Fruit fly (Drosophila melanogaster) whole organism, prepupa: ENCODE results near the gene CG14971.

Experiments
- Blimp-1 ChIP-seq: fragments of 200-800 bp; sonication (Bioruptor generic); optimal IDR thresholded peaks from 3 replicates; lab custom pipeline; 2017; ENCODE audit warnings: missing biosample characterization, missing genetic modification characterization, mild to moderate bottlenecking, moderate library complexity, missing genetic modification reagents
- CG10669 ChIP-seq: fragments of 200-800 bp; sonication (Bioruptor generic); optimal IDR thresholded peaks from 3 replicates; lab custom pipeline; 2018; ENCODE audit warnings: missing biosample characterization, mild to moderate bottlenecking, missing genetic modification characterization, moderate library complexity
- CG11762 ChIP-seq: fragments of 200-800 bp; sonication (Bioruptor generic); optimal IDR thresholded peaks from 3 replicates; lab custom pipeline; 2016; ENCODE audit warnings: missing biosample characterization, missing genetic modification characterization; ENCODE audit not compliant: insufficient read depth
- CG11902 ChIP-seq: fragments of 200-800 bp; sonication (Bioruptor generic); optimal IDR thresholded peaks from 3 replicates; lab custom pipeline; 2016; ENCODE audit warnings: missing biosample characterization, missing genetic modification characterization
- CG15336 ChIP-seq: fragments of 200-800 bp; sonication (Bioruptor generic); IDR thresholded peaks from 2 replicates; pipeline ENCODE4 v1.3.6; 2022; ENCODE audit warnings: missing biosample characterization, missing genetic modification characterization
- CG16779 ChIP-seq: fragments of 200-800 bp; sonication (Bioruptor generic); optimal IDR thresholded peaks from 3 replicates; lab custom pipeline; 2017; ENCODE audit warnings: missing biosample characterization, mild to moderate bottlenecking, missing genetic modification characterization
- CG3032 ChIP-seq: fragments of 200-800 bp; optimal IDR thresholded peaks from 2 replicates; lab custom pipeline; 2019; ENCODE audit warnings: missing biosample characterization, mild to moderate bottlenecking, missing genetic modification characterization, moderate library complexity
- CG32006 ChIP-seq: fragments of 200-800 bp; sonication (Bioruptor generic); optimal IDR thresholded peaks from 3 replicates; lab custom pipeline; 2017; ENCODE audit warnings: missing biosample characterization, mild to moderate bottlenecking, missing genetic modification characterization
- CG34406 ChIP-seq: fragments of 200-800 bp; sonication (Bioruptor generic); optimal IDR thresholded peaks from 3 replicates; lab custom pipeline; 2016; ENCODE audit warnings: missing biosample characterization, missing genetic modification characterization
- CG6276 ChIP-seq: fragments of 200-800 bp; sonication (Bioruptor generic); optimal IDR thresholded peaks from 2 replicates; lab custom pipeline; 2017; ENCODE audit warnings: missing biosample characterization, mild to moderate bottlenecking, missing genetic modification characterization
- CG6792 ChIP-seq: fragments of 200-800 bp; sonication (Bioruptor generic); optimal IDR thresholded peaks from 3 replicates; lab custom pipeline; 2016; ENCODE audit warnings: missing biosample characterization, missing genetic modification characterization
- CG6808 ChIP-seq: fragments of 200-800 bp; sonication (Bioruptor generic); optimal IDR thresholded peaks from 3 replicates; lab custom pipeline; 2017; ENCODE audit warnings: missing biosample characterization, missing genetic modification characterization, mild to moderate bottlenecking, moderate library complexity, missing genetic modification reagents
- CG6854 ChIP-seq: fragments of 200-800 bp; sonication (Bioruptor generic); optimal IDR thresholded peaks from 2 replicates; lab custom pipeline; 2017; ENCODE audit warnings: missing biosample characterization, mild to moderate bottlenecking, missing genetic modification characterization
- CG8119 ChIP-seq: fragments of 200-800 bp; sonication (Bioruptor generic); IDR thresholded peaks from 3 replicates; pipeline ENCODE4 v1.3.6; 2022; ENCODE audit warnings: missing biosample characterization, missing genetic modification characterization
- CG8319 ChIP-seq: fragments of 200-800 bp; sonication (Bioruptor generic); optimal IDR thresholded peaks from 3 replicates; lab custom pipeline; 2016; ENCODE audit warnings: missing biosample characterization, missing genetic modification characterization
- CG8632 ChIP-seq: fragments of 200-800 bp; sonication (Bioruptor generic); optimal IDR thresholded peaks from 3 replicates; lab custom pipeline; 2016; ENCODE audit warnings: missing biosample characterization, missing genetic modification characterization
- Eip75B ChIP-seq: fragments of 200-800 bp; sonication (Bioruptor generic); optimal IDR thresholded peaks from 3 replicates; lab custom pipeline; 2016; ENCODE audit warnings: missing biosample characterization, missing genetic modification characterization
- Eip78C ChIP-seq: fragments of 200-800 bp; sonication (Bioruptor generic); peaks from one replicate; lab custom pipeline; 2016; ENCODE audit warnings: missing biosample characterization, missing genetic modification characterization
- Eip93F ChIP-seq: fragments of 200-800 bp; sonication (Bioruptor generic); optimal IDR thresholded peaks from 2 replicates; lab custom pipeline; 2016; ENCODE audit warnings: missing biosample characterization, mild to moderate bottlenecking, missing genetic modification characterization
- Ets21C ChIP-seq: fragments of 200-800 bp; sonication (Bioruptor generic); optimal IDR thresholded peaks from 3 replicates; lab custom pipeline; 2016; ENCODE audit warnings: missing biosample characterization, missing genetic modification characterization
- Ets96B ChIP-seq: fragments of 200-800 bp; optimal IDR thresholded peaks from 2 replicates; lab custom pipeline; 2019; ENCODE audit warnings: missing biosample characterization, mild to moderate bottlenecking, missing genetic modification characterization, moderate library complexity
- Gug ChIP-seq: fragments of 200-800 bp; sonication (Bioruptor generic); IDR thresholded peaks from 2 replicates; pipeline ENCODE4 v1.3.6; 2022; ENCODE audit warnings: missing biosample characterization, missing genetic modification characterization
- Hr38 ChIP-seq: sonication (Bioruptor generic); optimal IDR thresholded peaks from 2 replicates; lab custom pipeline; 2016; ENCODE audit warnings: missing biosample characterization, missing genetic modification characterization
- Hr39 ChIP-seq: fragments of 200-800 bp; sonication (Bioruptor generic); optimal IDR thresholded peaks from 2 replicates; lab custom pipeline; 2016; ENCODE audit warnings: missing biosample characterization, missing genetic modification characterization
- Hr4 ChIP-seq: fragments of 200-800 bp; sonication (Bioruptor generic); optimal IDR thresholded peaks from 3 replicates; lab custom pipeline; 2016; ENCODE audit warnings: missing biosample characterization, missing genetic modification characterization
- Lpt ChIP-seq: fragments of 200-800 bp; sonication (Bioruptor generic); optimal IDR thresholded peaks from 3 replicates; lab custom pipeline; 2016; ENCODE audit warnings: missing biosample characterization, missing genetic modification characterization
- Met ChIP-seq: fragments of 200-800 bp; sonication (Bioruptor generic); optimal IDR thresholded peaks from 3 replicates; lab custom pipeline; 2016; ENCODE audit warnings: missing biosample characterization, missing genetic modification characterization
- OdsH ChIP-seq: fragments of 200-800 bp; sonication (Bioruptor generic); optimal IDR thresholded peaks from 3 replicates; lab custom pipeline; 2016; ENCODE audit warnings: missing biosample characterization, missing genetic modification characterization
- Smox ChIP-seq: fragments of 200-800 bp; sonication (Bioruptor generic); optimal IDR thresholded peaks from 3 replicates; lab custom pipeline; 2016; ENCODE audit warnings: missing biosample characterization, missing genetic modification characterization
- Sox102F ChIP-seq: fragments of 200-800 bp; sonication (Bioruptor generic); optimal IDR thresholded peaks from 2 replicates; lab custom pipeline; 2016; ENCODE audit warnings: missing biosample characterization, mild to moderate bottlenecking, missing genetic modification characterization
- Sox14 ChIP-seq: fragments of 200-800 bp; sonication (Bioruptor generic); optimal IDR thresholded peaks from 3 replicates; lab custom pipeline; 2016; ENCODE audit warnings: missing biosample characterization, missing genetic modification characterization
- Sox15 ChIP-seq: fragments of 200-800 bp; sonication (Bioruptor generic); optimal IDR thresholded peaks from 3 replicates; lab custom pipeline; 2016; ENCODE audit warnings: missing biosample characterization, missing genetic modification characterization
- achi ChIP-seq: fragments of 200-800 bp; sonication (Bioruptor generic); optimal IDR thresholded peaks from 3 replicates; lab custom pipeline; 2016; ENCODE audit warnings: missing biosample characterization, missing genetic modification characterization
- acj6 ChIP-seq: fragments of 200-800 bp; sonication (Bioruptor generic); optimal IDR thresholded peaks from 3 replicates; lab custom pipeline; 2016; ENCODE audit warnings: missing biosample characterization, missing genetic modification characterization
- cyc ChIP-seq: fragments of 200-800 bp; sonication (Bioruptor generic); optimal IDR thresholded peaks from 3 replicates; lab custom pipeline; 2016; ENCODE audit warnings: missing biosample characterization, missing genetic modification characterization
- dac ChIP-seq: fragments of 200-800 bp; sonication (Bioruptor generic); optimal IDR thresholded peaks from 2 replicates; lab custom pipeline; 2017; ENCODE audit warnings: missing biosample characterization, mild to moderate bottlenecking, missing genetic modification characterization
- eg ChIP-seq: fragments of 200-800 bp; sonication (Bioruptor generic); IDR thresholded peaks from 3 replicates; pipeline ENCODE4 v1.3.6; 2022; ENCODE audit warnings: missing biosample characterization, missing genetic modification characterization
- esn ChIP-seq: fragments of 200-800 bp; sonication (Bioruptor generic); optimal IDR thresholded peaks from 2 replicates; lab custom pipeline; 2016; ENCODE audit warnings: missing biosample characterization, mild to moderate bottlenecking, missing genetic modification characterization, moderate library complexity
- fd59A ChIP-seq: fragments of 200-800 bp; sonication (Bioruptor generic); optimal IDR thresholded peaks from 2 replicates; lab custom pipeline; 2017; ENCODE audit warnings: missing biosample characterization, mild to moderate bottlenecking, missing genetic modification characterization, missing genetic modification reagents
- fd85E ChIP-seq: fragments of 200-800 bp; sonication (Bioruptor generic); optimal IDR thresholded peaks from 3 replicates; lab custom pipeline; 2016; ENCODE audit warnings: missing biosample characterization, missing genetic modification characterization
- fkh ChIP-seq: fragments of 200-800 bp; sonication (Bioruptor generic); optimal IDR thresholded peaks from 3 replicates; lab custom pipeline; 2017; ENCODE audit warnings: missing biosample characterization, mild to moderate bottlenecking, missing genetic modification characterization, moderate library complexity
- lz ChIP-seq: fragments of 200-800 bp; sonication (Bioruptor generic); optimal IDR thresholded peaks from 3 replicates; lab custom pipeline; 2016; ENCODE audit warnings: missing biosample characterization, missing genetic modification characterization
- salr ChIP-seq, 2 experiments: fragments of 200-800 bp; sonication (Bioruptor generic); optimal IDR thresholded peaks; 3 replicates each; lab custom pipeline; 2016 to 2018; ENCODE audit warnings: missing biosample characterization in 2 of 2, missing genetic modification characterization in 2 of 2, mild to moderate bottlenecking in 1 of 2
- spab ChIP-seq: fragments of 200-800 bp; sonication (Bioruptor generic); optimal IDR thresholded peaks from 2 replicates; lab custom pipeline; 2017; ENCODE audit warnings: missing biosample characterization, mild to moderate bottlenecking, missing genetic modification characterization, missing genetic modification reagents
- ss ChIP-seq, 2 experiments: fragments of 200-800 bp; sonication (Bioruptor generic); optimal IDR thresholded peaks; 2 replicates in 1 of 2; 3 replicates in 1 of 2; lab custom pipeline; 2017 to 2018; ENCODE audit warnings: mild to moderate bottlenecking in 2 of 2, missing biosample characterization in 2 of 2, missing genetic modification characterization in 2 of 2, moderate library complexity in 1 of 2
- topi ChIP-seq: fragments of 200-800 bp; sonication (Bioruptor generic); optimal IDR thresholded peaks from 3 replicates; lab custom pipeline; 2016; ENCODE audit warnings: missing biosample characterization, missing genetic modification characterization

The CG14971 gene

DNA sequence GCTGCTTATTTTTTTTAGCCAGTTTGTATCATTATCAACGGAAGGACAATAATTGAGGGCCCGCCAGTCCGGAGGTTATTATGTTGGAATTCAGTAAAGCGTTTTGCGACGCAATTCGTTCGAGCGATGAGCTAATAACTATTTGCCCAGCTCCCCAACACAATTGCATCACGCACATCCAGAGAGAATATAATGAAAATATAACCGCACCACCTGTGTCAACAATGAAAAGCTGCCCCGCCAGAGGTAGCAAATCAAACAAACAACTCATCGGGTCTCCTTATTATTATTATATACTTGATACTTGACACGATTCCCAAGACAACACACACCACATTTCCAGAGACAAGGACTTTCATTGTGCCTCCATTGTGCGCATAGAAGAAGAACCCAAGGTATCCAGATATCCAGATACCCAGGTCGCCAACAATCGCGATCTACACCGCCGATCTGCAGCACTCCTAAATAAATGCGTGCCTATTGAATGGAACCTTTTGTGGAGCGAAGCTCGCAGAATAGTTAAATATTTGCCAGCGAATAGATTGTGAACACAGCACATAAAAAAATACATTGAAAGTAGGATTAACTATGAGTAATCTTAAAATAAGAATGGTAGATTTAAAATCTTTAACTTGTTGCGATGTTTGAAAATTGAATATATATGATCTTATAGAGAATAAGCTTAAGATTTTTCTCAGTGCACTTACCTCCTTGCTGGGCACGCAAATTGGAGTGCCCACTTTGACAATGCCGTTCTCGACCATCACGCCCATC, 28.2 kb downstream of the CG14971 start (continued):
- peak; percentile 51 for TF ChIP-seq CG3032 (tag; lab: Kevin White, UChicago)
- peak; percentile 35 for TF ChIP-seq CG10669 (GFP tag; lab: Kevin White, UChicago)

DNA sequence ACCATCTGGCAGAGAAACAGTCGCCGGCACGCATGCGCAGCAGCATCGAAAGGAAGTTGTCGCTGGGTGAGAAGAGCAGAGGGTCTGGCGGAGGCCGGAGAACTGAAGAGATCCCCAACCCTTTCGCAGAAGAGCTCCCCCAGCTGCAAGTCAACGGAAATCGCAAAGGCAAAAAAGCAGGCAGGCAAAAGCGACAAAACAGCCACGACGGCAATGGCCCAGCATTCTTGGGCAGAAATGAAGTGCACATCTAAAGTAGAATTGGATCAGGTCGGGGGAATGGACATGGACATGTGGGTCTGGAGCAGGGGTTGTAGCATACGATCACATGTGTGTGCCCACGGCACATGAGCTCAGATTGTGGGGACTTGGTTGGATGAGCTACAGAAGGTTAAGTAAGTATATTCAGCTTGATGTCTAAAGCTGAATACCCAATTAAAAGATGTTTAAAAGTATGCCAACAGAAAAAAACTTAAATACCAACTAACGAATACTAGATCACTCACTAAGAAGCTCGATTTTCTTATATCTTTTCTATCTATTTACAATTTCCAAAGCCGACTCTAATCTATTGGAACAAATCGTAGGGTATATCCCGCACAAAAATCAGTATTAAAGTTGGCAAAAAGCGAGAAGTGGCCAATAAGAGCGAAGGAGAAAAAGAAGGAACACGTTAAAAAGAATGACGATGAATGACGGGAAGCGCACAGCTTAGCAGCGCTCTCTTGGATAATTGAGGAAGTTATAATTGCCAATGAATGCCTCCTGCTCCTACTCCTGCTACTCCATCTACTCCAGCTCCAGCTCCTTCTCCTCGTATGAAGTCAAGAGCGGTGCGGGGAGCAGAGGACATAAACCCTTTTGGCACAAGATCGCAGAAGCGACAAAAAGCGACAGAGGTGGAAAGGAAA, 29.1 kb downstream of the CG14971 start:
- no peak for TF ChIP-seq CG8319 (GFP tag; lab: Kevin White, UChicago)
- no peak for TF ChIP-seq Ets21C (GFP tag; lab: Kevin White, UChicago)
- no peak for TF ChIP-seq eg
- TF ChIP-seq spab (GFP tag; lab: Kevin White, UChicago) = peak; percentile 59
- peak; percentile 5 for TF ChIP-seq CG34406 (GFP tag; lab: Kevin White, UChicago)
- TF ChIP-seq Hr38 (GFP tag; lab: Kevin White, UChicago) = no peak
- TF ChIP-seq CG11902 (GFP tag; lab: Kevin White, UChicago) = no peak
- TF ChIP-seq Hr39 (GFP tag; lab: Kevin White, UChicago) = peak; percentile 36
- TF ChIP-seq fd59A (GFP tag; lab: Kevin White, UChicago) = peak; percentile 58
- no peak for TF ChIP-seq Sox15 (GFP tag; lab: Kevin White, UChicago)
- no peak for TF ChIP-seq fkh (GFP tag; lab: Kevin White, UChicago)
- TF ChIP-seq dac (GFP tag; lab: Kevin White, UChicago) = no peak
- peak; percentile 31 for TF ChIP-seq esn (GFP tag; lab: Kevin White, UChicago)
- TF ChIP-seq Blimp-1 = no peak
- peak; percentile 49 for TF ChIP-seq CG8632 (GFP tag; lab: Kevin White, UChicago)
- TF ChIP-seq lz (GFP tag; lab: Kevin White, UChicago) = no peak
- TF ChIP-seq Lpt (GFP tag; lab: Kevin White, UChicago) = no peak
- TF ChIP-seq CG10669 (GFP tag; lab: Kevin White, UChicago) = peak; percentile 72
- TF ChIP-seq ss (GFP tag; optimal IDR thresholded peaks at IDR 0.05; lab: Kevin White, UChicago) = peak; percentile 55 to 79
- no peak for TF ChIP-seq CG15336 (GFP tag; lab: Robert Waterston, UW)
- TF ChIP-seq CG11762 (GFP tag; lab: Kevin White, UChicago) = no peak
- peak in 1 of 2 experiments; percentile 25 for TF ChIP-seq salr (GFP tag; optimal IDR thresholded peaks at IDR 0.05; lab: Kevin White, UChicago)
- peak; percentile 49 for TF ChIP-seq Sox14 (GFP tag; lab: Kevin White, UChicago)
- no peak for TF ChIP-seq fd85E (GFP tag; lab: Kevin White, UChicago)
- no peak for TF ChIP-seq CG6276 (GFP tag; lab: Kevin White, UChicago)
- peak; percentile 45 for TF ChIP-seq acj6
- TF ChIP-seq CG8119 = peak; percentile 37; the same call in 1 of the 3 replicates
- TF ChIP-seq Ets96B = peak; percentile 81
- TF ChIP-seq topi (GFP tag; lab: Kevin White, UChicago) = peak; percentile 56
- TF ChIP-seq Eip93F (GFP tag; lab: Kevin White, UChicago) = no peak
- TF ChIP-seq Met (GFP tag; lab: Kevin White, UChicago) = peak; percentile 57
- no peak for TF ChIP-seq CG6792
- no peak for TF ChIP-seq Gug (GFP tag; lab: Robert Waterston, UW)
- TF ChIP-seq CG32006 (GFP tag; lab: Kevin White, UChicago) = no peak
- TF ChIP-seq CG6808 (GFP tag; lab: Kevin White, UChicago) = peak; percentile 66
- no peak for TF ChIP-seq CG6854 (GFP tag; lab: Kevin White, UChicago)
- peak; percentile 88 for TF ChIP-seq Eip78C
- TF ChIP-seq OdsH = peak; percentile 15
- TF ChIP-seq Hr4 (GFP tag; lab: Kevin White, UChicago) = no peak
- TF ChIP-seq cyc (GFP tag; lab: Kevin White, UChicago) = peak; percentile 10
- peak; percentile 36 for TF ChIP-seq Smox
- no peak for TF ChIP-seq CG16779
- peak; percentile 39 for TF ChIP-seq Eip75B
- TF ChIP-seq Sox102F = peak; percentile 3
- TF ChIP-seq achi (GFP tag; lab: Kevin White, UChicago) = peak; percentile 56
